Fruit fly (Drosophila melanogaster) whole organism, embryonic: ENCODE results near the gene Tpst.
A peak's percentile ranks its signal among the peaks of the same experiment; 100 is the strongest.

Source experiments
- CG10147 ChIP-seq: fragments of 200-800 bp; sonication (Bioruptor generic); optimal IDR thresholded peaks from 2 replicates; lab custom pipeline; 2019; ENCODE audit warnings: missing biosample characterization, mild to moderate bottlenecking, missing genetic modification characterization, moderate library complexity
- CG10209 ChIP-seq: fragments of 200-800 bp; sonication (Bioruptor generic); optimal IDR thresholded peaks from 3 replicates; lab custom pipeline; 2017; ENCODE audit warnings: missing biosample characterization, mild to moderate bottlenecking, missing genetic modification characterization, missing genetic modification reagents
- CG10274 ChIP-seq: fragments of 200-800 bp; sonication (Bioruptor generic); optimal IDR thresholded peaks from 3 replicates; lab custom pipeline; 2017; ENCODE audit warnings: missing biosample characterization, mild to moderate bottlenecking, missing genetic modification characterization
- CG13123 ChIP-seq: fragments of 200-800 bp; sonication (Bioruptor generic); optimal IDR thresholded peaks from 2 replicates; lab custom pipeline; 2016; ENCODE audit warnings: missing biosample characterization, missing genetic modification characterization
- CG13424 ChIP-seq: fragments of 200-800 bp; sonication (Bioruptor generic); optimal IDR thresholded peaks from 2 replicates; lab custom pipeline; 2019; ENCODE audit warnings: missing biosample characterization, mild to moderate bottlenecking, missing genetic modification characterization, moderate library complexity
- CG14860 ChIP-seq: fragments of 200-800 bp; sonication (Bioruptor generic); IDR thresholded peaks from 3 replicates; pipeline ENCODE4 v1.3.6; 2022; ENCODE audit warnings: missing biosample characterization, missing genetic modification characterization; ENCODE audit not compliant: partially characterized antibody
- CG15011 ChIP-seq: fragments of 200-800 bp; sonication (Bioruptor generic); optimal IDR thresholded peaks from 3 replicates; lab custom pipeline; 2018; ENCODE audit warnings: missing biosample characterization, mild to moderate bottlenecking, missing genetic modification characterization
- CG17568 ChIP-seq: fragments of 200-800 bp; sonication (Bioruptor generic); optimal IDR thresholded peaks from 2 replicates; lab custom pipeline; 2018; ENCODE audit warnings: missing biosample characterization, mild to moderate bottlenecking, missing genetic modification characterization, moderate library complexity
- CG18476 ChIP-seq: fragments of 200-800 bp; sonication (Bioruptor generic); optimal IDR thresholded peaks from 2 replicates; lab custom pipeline; 2016; ENCODE audit warnings: missing biosample characterization, mild to moderate bottlenecking, missing genetic modification characterization
- CG2202 ChIP-seq: fragments of 200-800 bp; sonication (Bioruptor generic); optimal IDR thresholded peaks from 2 replicates; lab custom pipeline; 2018; ENCODE audit warnings: missing biosample characterization, mild to moderate bottlenecking, missing genetic modification characterization
- CG30403 ChIP-seq: fragments of 200-800 bp; sonication (Bioruptor generic); optimal IDR thresholded peaks from 3 replicates; lab custom pipeline; 2016; ENCODE audit warnings: missing biosample characterization, missing genetic modification characterization
- CG42726 ChIP-seq: fragments of 200-800 bp; sonication (Bioruptor generic); IDR thresholded peaks from 2 replicates; pipeline ENCODE4 v1.3.6; 2022; ENCODE audit warnings: missing biosample characterization, missing genetic modification characterization; ENCODE audit not compliant: partially characterized antibody
- CG5180 ChIP-seq: fragments of 200-800 bp; sonication (Bioruptor generic); optimal IDR thresholded peaks from 3 replicates; lab custom pipeline; 2017; ENCODE audit warnings: missing biosample characterization, missing genetic modification characterization, mild to moderate bottlenecking, moderate library complexity, missing genetic modification reagents
- CG6272 ChIP-seq: fragments of 200-800 bp; sonication (Bioruptor generic); IDR thresholded peaks from 2 replicates; pipeline ENCODE4 v1.3.6; 2022; ENCODE audit warnings: missing biosample characterization, missing genetic modification characterization
- CG6791 ChIP-seq: fragments of 200-800 bp; sonication (Bioruptor generic); IDR thresholded peaks from 3 replicates; pipeline ENCODE4 v1.3.6; 2022; ENCODE audit warnings: missing biosample characterization, missing genetic modification characterization; ENCODE audit not compliant: partially characterized antibody
- CG7357 ChIP-seq: fragments of 200-800 bp; sonication (Bioruptor generic); IDR thresholded peaks from 3 replicates; pipeline ENCODE4 v1.3.6; 2022; ENCODE audit warnings: missing biosample characterization, missing genetic modification characterization
- CG7372 ChIP-seq: fragments of 200-800 bp; sonication (Bioruptor generic); IDR thresholded peaks from 2 replicates; pipeline ENCODE4 v1.3.6; 2022; ENCODE audit warnings: missing biosample characterization, missing genetic modification characterization
- CrebB ChIP-seq: fragments of 200-800 bp; sonication (Bioruptor generic); optimal IDR thresholded peaks from 3 replicates; lab custom pipeline; 2018; ENCODE audit warnings: missing biosample characterization, mild to moderate bottlenecking, missing genetic modification characterization
- D ChIP-seq, 2 experiments: fragments of 200-800 bp in 1 of 2; fragments of >200 bp in 1 of 2; sonication (Bioruptor generic) in 1 of 2; optimal IDR thresholded peaks; 2 replicates in 1 of 2; 3 replicates in 1 of 2; lab custom pipeline; 2017; ENCODE audit warnings: mild to moderate bottlenecking in 1 of 2, missing biosample characterization in 1 of 2, missing genetic modification characterization in 1 of 2, missing genetic modification reagents in 1 of 2
- Dek ChIP-seq: fragments of 200-800 bp; sonication (Bioruptor generic); optimal IDR thresholded peaks from 3 replicates; lab custom pipeline; 2019; ENCODE audit warnings: missing biosample characterization, mild to moderate bottlenecking, missing genetic modification characterization, moderate library complexity
- HHEX ChIP-seq: fragments of 200-800 bp; sonication (Bioruptor generic); optimal IDR thresholded peaks from 3 replicates; lab custom pipeline; 2017; ENCODE audit warnings: missing biosample characterization, mild to moderate bottlenecking, missing genetic modification characterization, missing genetic modification reagents
- HmgD ChIP-seq: fragments of 200-800 bp; sonication (Bioruptor generic); optimal IDR thresholded peaks from 3 replicates; lab custom pipeline; 2016; ENCODE audit warnings: missing biosample characterization, missing genetic modification characterization
- TFAM ChIP-seq: fragments of 200-800 bp; sonication (Bioruptor generic); optimal IDR thresholded peaks from 2 replicates; lab custom pipeline; 2017; ENCODE audit warnings: missing biosample characterization, missing genetic modification characterization, inconsistent platforms
- Taf1 ChIP-seq: fragments of 200-800 bp; sonication (Bioruptor generic); IDR thresholded peaks from 2 replicates; pipeline ENCODE4 v1.3.6; 2022; ENCODE audit warnings: missing biosample characterization, missing genetic modification characterization
- Tbp ChIP-seq: fragments of >200 bp; optimal IDR thresholded peaks from 2 replicates; lab custom pipeline; 2018; ENCODE audit warnings: missing biosample characterization, missing genetic modification characterization
- Xrp1 ChIP-seq: fragments of 200-800 bp; sonication (Bioruptor generic); IDR thresholded peaks from 2 replicates; pipeline ENCODE4 v1.3.6; 2022; ENCODE audit warnings: missing biosample characterization, missing genetic modification characterization
- ash1 ChIP-seq: fragments of 200-800 bp; sonication (Bioruptor generic); optimal IDR thresholded peaks from 2 replicates; lab custom pipeline; 2018; ENCODE audit warnings: missing biosample characterization, mild to moderate bottlenecking, missing genetic modification characterization
- bab2 ChIP-seq: fragments of 200-800 bp; sonication (Bioruptor generic); optimal IDR thresholded peaks from 2 replicates; lab custom pipeline; 2016; ENCODE audit warnings: missing biosample characterization, missing genetic modification characterization
- bcd ChIP-seq: fragments of 200-800 bp; sonication (Bioruptor generic); optimal IDR thresholded peaks from 2 replicates; lab custom pipeline; 2017; ENCODE audit warnings: missing biosample characterization, mild to moderate bottlenecking, missing genetic modification characterization
- bigmax ChIP-seq: fragments of 200-800 bp; sonication (Bioruptor generic); optimal IDR thresholded peaks from 2 replicates; lab custom pipeline; 2018; ENCODE audit warnings: missing biosample characterization, mild to moderate bottlenecking, missing genetic modification characterization
- bowl ChIP-seq: fragments of 200-800 bp; sonication (Bioruptor generic); IDR thresholded peaks from 2 replicates; pipeline ENCODE4 v1.3.6; 2022; ENCODE audit warnings: missing biosample characterization, missing genetic modification characterization
- cas ChIP-seq: fragments of 200-800 bp; sonication (Bioruptor generic); IDR thresholded peaks from 2 replicates; pipeline ENCODE4 v1.3.6; 2022; ENCODE audit warnings: missing biosample characterization, missing genetic modification characterization
- emc ChIP-seq: fragments of 200-800 bp; sonication (Bioruptor generic); optimal IDR thresholded peaks from 2 replicates; lab custom pipeline; 2016; ENCODE audit warnings: missing biosample characterization, missing genetic modification characterization
- fu2 ChIP-seq: fragments of 200-800 bp; sonication (Bioruptor generic); optimal IDR thresholded peaks from 2 replicates; lab custom pipeline; 2016; ENCODE audit warnings: missing biosample characterization, missing genetic modification characterization
- gcm2 ChIP-seq: fragments of 200-800 bp; sonication (Bioruptor generic); optimal IDR thresholded peaks from 2 replicates; lab custom pipeline; 2016; ENCODE audit warnings: missing biosample characterization, missing genetic modification characterization
- grau ChIP-seq: fragments of 200-800 bp; optimal IDR thresholded peaks from 3 replicates; lab custom pipeline; 2019; ENCODE audit warnings: missing biosample characterization, mild to moderate bottlenecking, missing genetic modification characterization, moderate library complexity
- ham ChIP-seq: fragments of 200-800 bp; sonication (Bioruptor generic); IDR thresholded peaks from 2 replicates; pipeline ENCODE4 v1.3.6; 2022; ENCODE audit warnings: missing biosample characterization, missing genetic modification characterization
- inv ChIP-seq: fragments of 200-800 bp; sonication (Bioruptor generic); IDR thresholded peaks from 2 replicates; pipeline ENCODE4 v1.3.6; 2022; ENCODE audit warnings: missing biosample characterization, missing genetic modification characterization; ENCODE audit not compliant: partially characterized antibody
- kah ChIP-seq: fragments of 200-800 bp; sonication (Bioruptor generic); optimal IDR thresholded peaks from 2 replicates; lab custom pipeline; 2018; ENCODE audit warnings: missing biosample characterization, mild to moderate bottlenecking, missing genetic modification characterization
- lola ChIP-seq, 3 experiments: fragments of >200 bp in 2 of 3; fragments of 200-800 bp in 1 of 3; sonication (Bioruptor generic) in 1 of 3; optimal IDR thresholded peaks; 2 replicates each; lab custom pipeline; 2017 to 2019; ENCODE audit warnings: missing biosample characterization in 3 of 3, missing genetic modification characterization in 3 of 3, mild to moderate bottlenecking in 1 of 3, moderate library complexity in 1 of 3
- nau ChIP-seq: fragments of 200-800 bp; sonication (Bioruptor generic); optimal IDR thresholded peaks from 3 replicates; lab custom pipeline; 2017; ENCODE audit warnings: missing biosample characterization, mild to moderate bottlenecking, missing genetic modification characterization, missing genetic modification reagents
- nmo ChIP-seq: fragments of 200-800 bp; sonication (Bioruptor generic); optimal IDR thresholded peaks from 2 replicates; lab custom pipeline; 2018; ENCODE audit warnings: missing biosample characterization, mild to moderate bottlenecking, missing genetic modification characterization, moderate library complexity
- p53 ChIP-seq: fragments of 200-800 bp; sonication (Bioruptor generic); optimal IDR thresholded peaks from 2 replicates; lab custom pipeline; 2016; ENCODE audit warnings: missing biosample characterization, missing genetic modification characterization
- peb ChIP-seq: fragments of 200-800 bp; sonication (Bioruptor generic); IDR thresholded peaks from 2 replicates; pipeline ENCODE4 v1.3.6; 2022; ENCODE audit warnings: missing biosample characterization, missing genetic modification characterization
- repo ChIP-seq: fragments of 200-800 bp; sonication (Bioruptor generic); optimal IDR thresholded peaks from 2 replicates; lab custom pipeline; 2016; ENCODE audit warnings: missing biosample characterization, missing genetic modification characterization
- row ChIP-seq: fragments of 200-800 bp; sonication (Bioruptor generic); IDR thresholded peaks from 3 replicates; pipeline ENCODE4 v1.3.6; 2022; ENCODE audit warnings: missing biosample characterization, missing genetic modification characterization
- schlank ChIP-seq: fragments of 200-800 bp; sonication (Bioruptor generic); optimal IDR thresholded peaks from 2 replicates; lab custom pipeline; 2018; ENCODE audit warnings: missing biosample characterization, mild to moderate bottlenecking, missing genetic modification characterization
- seq ChIP-seq: fragments of 200-800 bp; sonication (Bioruptor generic); IDR thresholded peaks from 2 replicates; pipeline ENCODE4 v1.3.6; 2022; ENCODE audit warnings: missing biosample characterization, missing genetic modification characterization
- slbo ChIP-seq: fragments of 200-800 bp; sonication (Bioruptor generic); IDR thresholded peaks from 2 replicates; pipeline ENCODE4 v1.3.6; 2022; ENCODE audit warnings: missing biosample characterization, missing genetic modification characterization
- tna ChIP-seq: fragments of 200-800 bp; sonication (Bioruptor generic); IDR thresholded peaks from 2 replicates; pipeline ENCODE4 v1.3.6; 2022; ENCODE audit warnings: missing biosample characterization, missing genetic modification characterization; ENCODE audit not compliant: partially characterized antibody

Tpst gene

dm6 chrX:13572382-13572781 lies 8.8 kb downstream of the Tpst start (continued):
- peak; percentile 22 for TF ChIP-seq CG15011
- TF ChIP-seq CG10274 (GFP tag; lab: Kevin White, UChicago): no peak
- TF ChIP-seq slbo (GFP tag; lab: Robert Waterston, UW): peak; percentile 59
- peak; percentile 71 for TF ChIP-seq HHEX (GFP tag; lab: Kevin White, UChicago)
- TF ChIP-seq row (GFP tag; lab: Robert Waterston, UW): peak; percentile 56
- no peak for TF ChIP-seq gcm2 (GFP tag; lab: Kevin White, UChicago)
- TF ChIP-seq grau: peak; percentile 71
- TF ChIP-seq tna (GFP tag; lab: Robert Waterston, UW): no peak
- no peak for TF ChIP-seq cas (GFP tag; lab: Robert Waterston, UW)
- TF ChIP-seq CG30403 (GFP tag; lab: Kevin White, UChicago): peak; percentile 64
- TF ChIP-seq CG14860: no peak
- no peak for TF ChIP-seq peb (GFP tag; lab: Robert Waterston, UW)
- no peak for TF ChIP-seq CG7372 (GFP tag; lab: Robert Waterston, UW)
- no peak for TF ChIP-seq emc
- TF ChIP-seq Dek (tag; lab: Kevin White, UChicago): no peak
- TF ChIP-seq CG6272 (GFP tag; lab: Robert Waterston, UW): no peak
- TF ChIP-seq seq (GFP tag; lab: Robert Waterston, UW): peak; percentile 57
- no peak for TF ChIP-seq CG42726
- no peak for TF ChIP-seq Taf1
- TF ChIP-seq CrebB (tag; lab: Kevin White, UChicago): no peak
- TF ChIP-seq CG18476: peak; percentile 27
- peak; percentile 53 for TF ChIP-seq repo
- peak; percentile 36 for TF ChIP-seq CG17568 (GFP tag; lab: Kevin White, UChicago)
- no peak for TF ChIP-seq kah (GFP tag; lab: Kevin White, UChicago)
- TF ChIP-seq CG5180 (GFP tag; lab: Kevin White, UChicago): no peak
- no peak for TF ChIP-seq ham
- peak; percentile 50 for TF ChIP-seq bcd (GFP tag; lab: Kevin White, UChicago)
- TF ChIP-seq CG6791 (GFP tag; lab: Robert Waterston, UW): no peak
- no peak for TF ChIP-seq bigmax (GFP tag; lab: Kevin White, UChicago)
- peak; percentile 47 for TF ChIP-seq CG10209
- TF ChIP-seq fu2: peak; percentile 13
- TF ChIP-seq CG2202 (tag; lab: Kevin White, UChicago): no peak
- no peak for TF ChIP-seq inv
- TF ChIP-seq lola (GFP tag; optimal IDR thresholded peaks at IDR 0.05; lab: Kevin White, UChicago): peak in 1 of 3 experiments; percentile 70
- TF ChIP-seq p53 (GFP tag; lab: Kevin White, UChicago): no peak
- TF ChIP-seq CG10147 (GFP tag; lab: Kevin White, UChicago): peak; percentile 43
- TF ChIP-seq D (optimal IDR thresholded peaks at IDR 0.05; lab: Kevin White, UChicago): no peak
- peak; percentile 71 for TF ChIP-seq D (GFP tag; optimal IDR thresholded peaks at IDR 0.05; lab: Kevin White, UChicago)
- no peak for TF ChIP-seq schlank (tag; lab: Kevin White, UChicago)
- TF ChIP-seq nau (GFP tag; lab: Kevin White, UChicago): peak; percentile 19
- TF ChIP-seq bab2 (GFP tag; lab: Kevin White, UChicago): peak; percentile 49
- TF ChIP-seq TFAM (GFP tag; lab: Kevin White, UChicago): no peak
- TF ChIP-seq CG7357 (GFP tag; lab: Robert Waterston, UW): peak; percentile 47; the same call in 1 of the 3 replicates
- peak; percentile 55 for TF ChIP-seq CG13424 (tag; lab: Kevin White, UChicago)
- no peak for TF ChIP-seq CG13123 (GFP tag; lab: Kevin White, UChicago)
- TF ChIP-seq bowl (GFP tag; lab: Robert Waterston, UW): no peak
- TF ChIP-seq HmgD: no peak
- peak; percentile 73 for TF ChIP-seq nmo (GFP tag; lab: Kevin White, UChicago)
- peak; percentile 51; the same call in 1 of the 2 replicates for TF ChIP-seq Xrp1 (GFP tag; lab: Robert Waterston, UW)
- TF ChIP-seq Tbp (GFP tag; lab: Kevin White, UChicago): no peak
- TF ChIP-seq ash1: no peak
